Worm (Caenorhabditis elegans) whole organism, L2 larva: ENCODE results near the gene ddr-2.

Source experiments
- F13H6.1 ChIP-seq: sonication (generic microtip); optimal IDR thresholded peaks from 2 replicates; lab custom pipeline; 2016; ENCODE audit warnings: missing genetic modification characterization, missing compliant biosample characterization
- R02D3.7 ChIP-seq: fragments of 150-350 bp; optimal IDR thresholded peaks from 2 replicates; lab custom pipeline; 2014; ENCODE audit warnings: missing biosample characterization, missing genetic modification characterization
- Y55F3AM.14 ChIP-seq: fragments of 200-800 bp; sonication (Bioruptor generic); optimal IDR thresholded peaks from 2 replicates; lab custom pipeline; 2018; ENCODE audit warnings: mild to moderate bottlenecking, missing genetic modification characterization, missing compliant biosample characterization
- ZK546.5 ChIP-seq: sonication (generic microtip); optimal IDR thresholded peaks from 2 replicates; lab custom pipeline; 2017; ENCODE audit warnings: missing biosample characterization, missing genetic modification characterization
- alr-1 ChIP-seq: fragments of 150-350 bp; optimal IDR thresholded peaks from 2 replicates; lab custom pipeline; 2014; ENCODE audit warnings: missing biosample characterization, missing genetic modification characterization
- blmp-1 ChIP-seq: sonication (generic microtip); optimal IDR thresholded peaks from 2 replicates; lab custom pipeline; 2017; ENCODE audit warnings: missing genetic modification characterization, mild to moderate bottlenecking, missing compliant biosample characterization, antibody characterized with exemption, moderate library complexity; ENCODE audit not compliant: insufficient read depth
- ceh-16 ChIP-seq: fragments of 150-350 bp; optimal IDR thresholded peaks from 2 replicates; lab custom pipeline; 2014; ENCODE audit warnings: missing biosample characterization, missing genetic modification characterization
- ceh-82 ChIP-seq: fragments of 150-350 bp; optimal IDR thresholded peaks from 2 replicates; lab custom pipeline; 2014; ENCODE audit warnings: missing biosample characterization, missing genetic modification characterization
- crh-2 ChIP-seq: sonication (generic microtip); optimal IDR thresholded peaks from 2 replicates; lab custom pipeline; 2017; ENCODE audit warnings: missing biosample characterization, missing genetic modification characterization
- dmd-4 ChIP-seq: sonication (generic microtip); optimal IDR thresholded peaks from 2 replicates; lab custom pipeline; 2017; ENCODE audit warnings: missing biosample characterization, missing genetic modification characterization
- egl-27 ChIP-seq: sonication (generic microtip); optimal IDR thresholded peaks from 3 replicates; lab custom pipeline; 2017; ENCODE audit warnings: missing biosample characterization, missing genetic modification reagents, missing genetic modification characterization
- elt-3 ChIP-seq: sonication (generic microtip); optimal IDR thresholded peaks from 2 replicates; lab custom pipeline; 2017; ENCODE audit warnings: missing biosample characterization, missing genetic modification characterization
- fos-1 ChIP-seq: fragments of 150-350 bp; optimal IDR thresholded peaks from 2 replicates; lab custom pipeline; 2014; ENCODE audit warnings: missing biosample characterization, missing genetic modification characterization
- gmeb-1 ChIP-seq: fragments of 150-350 bp; optimal IDR thresholded peaks from 2 replicates; lab custom pipeline; 2014; ENCODE audit warnings: missing biosample characterization, missing genetic modification characterization
- lin-11 ChIP-seq: fragments of 150-350 bp; sonication (generic microtip); optimal IDR thresholded peaks from 2 replicates; lab custom pipeline; 2014; ENCODE audit warnings: missing biosample characterization, missing genetic modification characterization, inconsistent platforms, mixed read lengths
- lin-13 ChIP-seq: fragments of 150-350 bp; optimal IDR thresholded peaks from 2 replicates; lab custom pipeline; 2014; ENCODE audit warnings: missing biosample characterization, missing genetic modification reagents, missing genetic modification characterization
- lsy-2 ChIP-seq, 2 experiments: fragments of 150-350 bp in 1 of 2; sonication (generic microtip) in 1 of 2; optimal IDR thresholded peaks; 2 replicates each; lab custom pipeline; 2014 to 2017; ENCODE audit warnings: missing biosample characterization in 2 of 2, missing genetic modification characterization in 2 of 2
- mab-5 ChIP-seq: fragments of 150-350 bp; optimal IDR thresholded peaks from 2 replicates; lab custom pipeline; 2014; ENCODE audit warnings: missing biosample characterization, missing genetic modification characterization
- mbf-1 ChIP-seq: sonication (generic microtip); optimal IDR thresholded peaks from 2 replicates; lab custom pipeline; 2017; ENCODE audit warnings: missing biosample characterization, missing genetic modification characterization
- nhr-10 ChIP-seq: sonication (generic microtip); optimal IDR thresholded peaks from 2 replicates; lab custom pipeline; 2017; ENCODE audit warnings: missing biosample characterization, missing genetic modification characterization
- nhr-11 ChIP-seq: fragments of 150-350 bp; optimal IDR thresholded peaks from 2 replicates; lab custom pipeline; 2014; ENCODE audit warnings: missing biosample characterization, missing genetic modification characterization
- nhr-12 ChIP-seq: fragments of 150-350 bp; optimal IDR thresholded peaks from 2 replicates; lab custom pipeline; 2014; ENCODE audit warnings: missing biosample characterization, missing genetic modification characterization
- nhr-129 ChIP-seq: fragments of 150-350 bp; optimal IDR thresholded peaks from 2 replicates; lab custom pipeline; 2014; ENCODE audit warnings: missing biosample characterization, missing genetic modification characterization
- nhr-23 ChIP-seq: fragments of 150-350 bp; optimal IDR thresholded peaks from 2 replicates; lab custom pipeline; 2014; ENCODE audit warnings: missing biosample characterization, missing genetic modification reagents, missing genetic modification characterization
- nhr-237 ChIP-seq: fragments of 150-350 bp; optimal IDR thresholded peaks from 2 replicates; lab custom pipeline; 2014; ENCODE audit warnings: missing biosample characterization, missing genetic modification characterization
- nhr-25 ChIP-seq: fragments of 150-350 bp; sonication (generic microtip); optimal IDR thresholded peaks from 3 replicates; lab custom pipeline; 2014; ENCODE audit warnings: missing biosample characterization, missing genetic modification characterization
- nhr-6 ChIP-seq: fragments of 150-350 bp; optimal IDR thresholded peaks from 2 replicates; lab custom pipeline; 2014; ENCODE audit warnings: missing biosample characterization, missing genetic modification characterization
- peb-1 ChIP-seq: fragments of 150-350 bp; optimal IDR thresholded peaks from 2 replicates; lab custom pipeline; 2014; ENCODE audit warnings: missing biosample characterization, missing genetic modification characterization
- sem-4 ChIP-seq: fragments of 150-350 bp; optimal IDR thresholded peaks from 2 replicates; lab custom pipeline; 2014; ENCODE audit warnings: missing biosample characterization, missing genetic modification reagents, missing genetic modification characterization
- skn-1 ChIP-seq: sonication (generic microtip); optimal IDR thresholded peaks from 2 replicates; lab custom pipeline; 2017; ENCODE audit warnings: missing biosample characterization, missing genetic modification characterization
- sma-9 ChIP-seq, 2 experiments: fragments of 150-350 bp in 1 of 2; sonication (generic microtip) in 1 of 2; optimal IDR thresholded peaks; 2 replicates each; lab custom pipeline; 2014 to 2016; ENCODE audit warnings: missing genetic modification characterization in 2 of 2, mild to moderate bottlenecking in 1 of 2, missing biosample characterization in 1 of 2, missing compliant biosample characterization in 1 of 2, missing genetic modification reagents in 1 of 2, moderate library complexity in 1 of 2
- unc-39 ChIP-seq: fragments of 150-350 bp; optimal IDR thresholded peaks from 2 replicates; lab custom pipeline; 2014; ENCODE audit warnings: missing biosample characterization, missing genetic modification characterization
- unc-55 ChIP-seq: fragments of 150-350 bp; sonication (generic microtip); optimal IDR thresholded peaks from 3 replicates; lab custom pipeline; 2014; ENCODE audit warnings: missing biosample characterization, missing genetic modification reagents, missing genetic modification characterization
- zag-1 ChIP-seq: fragments of 150-350 bp; optimal IDR thresholded peaks from 2 replicates; lab custom pipeline; 2014; ENCODE audit warnings: missing biosample characterization, missing genetic modification characterization
- ztf-4 ChIP-seq: fragments of 150-350 bp; optimal IDR thresholded peaks from 2 replicates; lab custom pipeline; 2014; ENCODE audit warnings: missing biosample characterization, missing genetic modification characterization

ddr-2 gene

ce11 chrX:3282306-3282705 is 32.8 kb upstream of the ddr-2 start, which contains the start of gene K09C4.5:
TSS of gene K09C4.5 (plus strand) at chrX:3282631.
- TF ChIP-seq nhr-12 (tag; lab: Kevin White, UChicago) (no peak), Y55F3AM.14 (GFP tag; lab: Kevin White, UChicago) (no peak), nhr-25 (tag; lab: Kevin White, UChicago) (no peak), fos-1 (tag; lab: Kevin White, UChicago) (peak; percentile 17), sem-4 (tag; lab: Kevin White, UChicago) (no peak), skn-1 (tag; lab: Kevin White, UChicago) (no peak), lin-11 (no peak)

ce11 chrX:3283189-3283588 is 31.9 kb upstream of the ddr-2 start:
- peak; percentile 13 for TF ChIP-seq F13H6.1
- peak; percentile 36 for TF ChIP-seq sma-9 (GFP tag; optimal IDR thresholded peaks at IDR 0.05; lab: Kevin White, UChicago)
- no peak for TF ChIP-seq sma-9 (tag; optimal IDR thresholded peaks at IDR 0.05; lab: Kevin White, UChicago)
- no peak for TF ChIP-seq alr-1 (tag; lab: Kevin White, UChicago)
- TF ChIP-seq crh-2 (tag; lab: Kevin White, UChicago): no peak
- no peak for TF ChIP-seq nhr-6 (tag; lab: Kevin White, UChicago)
- peak; percentile 47 for TF ChIP-seq fos-1 (tag; lab: Kevin White, UChicago)
- TF ChIP-seq elt-3: no peak

DNA sequence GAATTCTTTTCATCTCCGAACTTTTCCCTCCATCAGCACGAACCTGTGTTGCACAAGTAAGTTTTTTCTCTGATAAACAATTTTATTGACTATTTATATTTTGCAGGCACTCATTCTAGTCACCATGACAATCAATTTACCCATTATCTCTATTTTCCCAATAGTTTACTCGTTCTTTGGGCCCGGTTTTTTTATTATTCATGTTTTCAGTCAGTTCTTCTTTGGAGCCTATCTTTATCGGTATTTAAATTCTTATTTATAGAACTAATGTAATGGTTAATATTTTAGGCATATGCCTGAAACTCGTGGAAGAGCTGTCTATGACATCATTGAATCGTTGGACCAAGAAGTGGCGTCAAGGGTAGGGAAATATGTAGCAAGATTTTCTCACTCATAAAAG is 30.1 kb upstream of the ddr-2 start:
- TF ChIP-seq nhr-129 (tag; lab: Kevin White, UChicago) (no peak), nhr-10 (no peak), zag-1 (no peak), nhr-23 (tag; lab: Kevin White, UChicago) (no peak), egl-27 (tag; lab: Kevin White, UChicago) (no peak), Y55F3AM.14 (GFP tag; lab: Kevin White, UChicago) (no peak), unc-39 (tag; lab: Kevin White, UChicago) (no peak), nhr-11 (tag; lab: Kevin White, UChicago) (no peak), sem-4 (tag; lab: Kevin White, UChicago) (no peak), ZK546.5 (tag; lab: Kevin White, UChicago) (no peak), alr-1 (tag; lab: Kevin White, UChicago) (no peak), ceh-82 (tag; lab: Kevin White, UChicago) (no peak)

DNA sequence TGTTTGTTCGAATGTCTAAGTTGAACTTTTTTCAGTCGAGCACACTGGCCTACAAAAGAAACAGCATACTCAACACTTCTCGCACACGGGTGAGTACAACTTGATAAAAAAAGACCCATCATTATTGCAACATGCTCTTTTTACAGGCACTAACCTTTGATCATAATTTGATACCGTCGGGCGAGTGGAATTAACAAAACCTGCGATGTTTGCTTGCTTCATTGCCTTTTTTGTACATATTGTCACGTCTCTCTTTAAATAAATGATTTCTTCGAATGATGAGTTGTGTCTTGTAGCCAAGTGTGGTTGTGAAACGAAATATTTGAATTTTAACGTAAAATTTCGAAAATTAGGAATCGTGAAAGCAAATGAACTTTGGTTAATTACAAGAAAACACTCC is 29.7 kb upstream of the ddr-2 start:
- TF ChIP-seq F13H6.1 (peak; percentile 5), blmp-1 (no peak), nhr-11 (tag; lab: Kevin White, UChicago) (no peak), crh-2 (tag; lab: Kevin White, UChicago) (peak; percentile 44), lin-13 (GFP tag; lab: Kevin White, UChicago) (no peak), peb-1 (tag; lab: Kevin White, UChicago) (no peak), elt-3 (no peak), R02D3.7 (tag; lab: Kevin White, UChicago) (no peak), sma-9 (GFP tag; optimal IDR thresholded peaks at IDR 0.05; lab: Kevin White, UChicago) (peak; percentile 81), sma-9 (tag; optimal IDR thresholded peaks at IDR 0.05; lab: Kevin White, UChicago) (no peak), gmeb-1 (peak; percentile 17), fos-1 (tag; lab: Kevin White, UChicago) (peak; percentile 80), mab-5 (no peak), nhr-25 (tag; lab: Kevin White, UChicago) (no peak), alr-1 (tag; lab: Kevin White, UChicago) (no peak)

DNA sequence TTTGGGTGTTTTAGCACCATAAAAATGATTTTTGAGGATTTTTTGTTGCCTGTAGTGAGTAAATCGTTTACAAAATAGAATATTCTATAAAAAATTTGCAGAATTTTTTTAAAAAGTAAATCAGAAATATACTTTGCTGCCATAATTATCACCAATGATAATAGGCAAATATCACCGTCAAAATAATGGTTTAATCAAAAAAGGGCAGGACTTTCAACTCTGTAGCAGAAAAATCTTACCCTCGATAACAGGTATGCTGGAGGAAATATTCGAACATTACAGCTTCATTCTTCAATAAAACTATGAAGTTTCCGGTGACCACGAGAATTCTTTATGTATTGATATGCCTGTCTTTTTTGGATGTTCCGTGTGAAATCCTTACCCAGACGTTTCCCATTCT is 25.9 kb upstream of the ddr-2 start, which contains the start of gene K09C4.4:
Gene K09C4.4 (plus strand): TSS at position 301 of the 400 bp plus-strand sequence.
- TF ChIP-seq nhr-237 (tag; lab: Kevin White, UChicago) (no peak), ceh-82 (tag; lab: Kevin White, UChicago) (no peak), dmd-4 (no peak), lsy-2 (tag; optimal IDR thresholded peaks at IDR 0.05; lab: Kevin White, UChicago) (no peak), skn-1 (tag; lab: Kevin White, UChicago) (no peak), ztf-4 (tag; lab: Kevin White, UChicago) (no peak), ceh-16 (tag; lab: Kevin White, UChicago) (no peak), F13H6.1 (no peak), unc-55 (GFP tag; lab: Kevin White, UChicago) (no peak), mbf-1 (tag; lab: Kevin White, UChicago) (no peak)
